Worm (Caenorhabditis elegans) whole organism, mixed stage, embryonic: ENCODE data around the gene C27F2.7.

Experiments used
- M03D4.4 ChIP-seq: sonication (generic microtip); optimal IDR thresholded peaks from 2 replicates; lab custom pipeline; 2017; ENCODE audit warnings: mild to moderate bottlenecking, missing genetic modification characterization, missing compliant biosample characterization
- bed-3 ChIP-seq: fragments of 200-800 bp; sonication (Bioruptor generic); optimal IDR thresholded peaks from 3 replicates; lab custom pipeline; 2018; ENCODE audit warnings: mild to moderate bottlenecking, missing genetic modification characterization, moderate library complexity, missing compliant biosample characterization
- ceh-39 ChIP-seq: fragments of 150-350 bp; optimal IDR thresholded peaks from 2 replicates; lab custom pipeline; 2014; ENCODE audit warnings: missing biosample characterization, missing genetic modification characterization
- ceh-83 ChIP-seq: fragments of 200-800 bp; sonication (Bioruptor generic); optimal IDR thresholded peaks from 2 replicates; lab custom pipeline; 2018; ENCODE audit warnings: mild to moderate bottlenecking, missing genetic modification characterization, missing compliant biosample characterization
- drap-1 ChIP-seq: fragments of 200-800 bp; sonication (Bioruptor generic); optimal IDR thresholded peaks from 3 replicates; lab custom pipeline; 2018; ENCODE audit warnings: mild to moderate bottlenecking, missing genetic modification characterization, missing compliant biosample characterization
- elt-1 ChIP-seq: sonication (generic microtip); optimal IDR thresholded peaks from 2 replicates; lab custom pipeline; 2017; ENCODE audit warnings: missing genetic modification characterization, mild to moderate bottlenecking, missing compliant biosample characterization, antibody characterized with exemption, moderate library complexity, borderline replicate concordance; ENCODE audit not compliant: insufficient read depth
- elt-3 ChIP-seq: fragments of 150-350 bp; optimal IDR thresholded peaks from 2 replicates; lab custom pipeline; 2014; ENCODE audit warnings: missing biosample characterization, missing genetic modification characterization
- flh-1 ChIP-seq: fragments of 200-800 bp; sonication (Bioruptor generic); optimal IDR thresholded peaks from 2 replicates; lab custom pipeline; 2018; ENCODE audit warnings: mild to moderate bottlenecking, missing genetic modification characterization, moderate library complexity, missing compliant biosample characterization
- hlh-1 ChIP-seq: fragments of 150-350 bp; optimal IDR thresholded peaks from 2 replicates; lab custom pipeline; 2014; ENCODE audit warnings: missing biosample characterization, missing genetic modification reagents, missing genetic modification characterization
- lin-13 ChIP-seq: fragments of 150-350 bp; optimal IDR thresholded peaks from 2 replicates; lab custom pipeline; 2014; ENCODE audit warnings: missing biosample characterization, missing genetic modification characterization
- lsy-2 ChIP-seq: fragments of 150-350 bp; optimal IDR thresholded peaks from 2 replicates; lab custom pipeline; 2014; ENCODE audit warnings: missing biosample characterization, missing genetic modification characterization
- mab-5 ChIP-seq: fragments of 150-350 bp; optimal IDR thresholded peaks from 2 replicates; lab custom pipeline; 2014; ENCODE audit warnings: missing biosample characterization, missing genetic modification characterization
- mep-1 ChIP-seq: fragments of 150-350 bp; optimal IDR thresholded peaks from 2 replicates; lab custom pipeline; 2017; ENCODE audit warnings: missing biosample characterization, missing genetic modification reagents, missing genetic modification characterization, inconsistent platforms
- mls-2 ChIP-seq: sonication (generic microtip); optimal IDR thresholded peaks from 2 replicates; lab custom pipeline; 2016; ENCODE audit warnings: mild to moderate bottlenecking, missing genetic modification characterization, moderate library complexity, missing compliant biosample characterization
- nhr-2 ChIP-seq: fragments of 150-350 bp; optimal IDR thresholded peaks from 2 replicates; lab custom pipeline; 2014; ENCODE audit warnings: missing biosample characterization, missing genetic modification characterization
- nhr-237 ChIP-seq: fragments of 150-350 bp; optimal IDR thresholded peaks from 2 replicates; lab custom pipeline; 2014; ENCODE audit warnings: missing biosample characterization, missing genetic modification characterization
- nhr-28 ChIP-seq: fragments of 150-350 bp; optimal IDR thresholded peaks from 2 replicates; lab custom pipeline; 2014; ENCODE audit warnings: missing biosample characterization, missing genetic modification characterization
- nhr-76 ChIP-seq: sonication (generic microtip); optimal IDR thresholded peaks from 2 replicates; lab custom pipeline; 2017; ENCODE audit warnings: missing biosample characterization, missing genetic modification characterization
- snpc-4 ChIP-seq: fragments of 150-350 bp; optimal IDR thresholded peaks from 2 replicates; lab custom pipeline; 2014; ENCODE audit warnings: missing biosample characterization, missing genetic modification characterization
- tbx-8 ChIP-seq: fragments of 200-800 bp; sonication (Bioruptor generic); optimal IDR thresholded peaks from 2 replicates; lab custom pipeline; 2018; ENCODE audit warnings: mild to moderate bottlenecking, missing genetic modification characterization, moderate library complexity, missing compliant biosample characterization
- unc-120 ChIP-seq: sonication (generic microtip); optimal IDR thresholded peaks from 2 replicates; lab custom pipeline; 2017; ENCODE audit warnings: missing genetic modification characterization, missing compliant biosample characterization; ENCODE audit not compliant: poor library complexity, severe bottlenecking
- unc-39 ChIP-seq: fragments of 150-350 bp; optimal IDR thresholded peaks from 2 replicates; lab custom pipeline; 2014; ENCODE audit warnings: missing biosample characterization, missing genetic modification characterization
- unc-62 ChIP-seq: fragments of 150-350 bp; optimal IDR thresholded peaks from 2 replicates; lab custom pipeline; 2014; ENCODE audit warnings: missing biosample characterization, missing genetic modification reagents, missing genetic modification characterization
- zip-8 ChIP-seq: fragments of 150-350 bp; optimal IDR thresholded peaks from 2 replicates; lab custom pipeline; 2014; ENCODE audit warnings: missing biosample characterization, missing genetic modification characterization

The C27F2.7 gene

ce11 chrIII:4947352-4947751, 36.9 kb downstream of the C27F2.7 start (continued):
- TF ChIP-seq lsy-2 (tag; lab: Kevin White, UChicago), result no peak

ce11 chrIII:4944213-4944612, 40.1 kb downstream of the C27F2.7 start, which contains the start of gene ntl-9:
Gene ntl-9 (plus strand): TSS chrIII:4944513.
- no peak for TF ChIP-seq unc-39 (tag; lab: Kevin White, UChicago)
- no peak for TF ChIP-seq ceh-39
- TF ChIP-seq elt-3 (tag; lab: Kevin White, UChicago), result no peak
- TF ChIP-seq mls-2 (tag; lab: Kevin White, UChicago), result no peak
- no peak for TF ChIP-seq unc-62 (GFP tag; lab: Kevin White, UChicago)
- TF ChIP-seq nhr-2 (tag; lab: Kevin White, UChicago), result no peak
- no peak for TF ChIP-seq M03D4.4 (tag; lab: Kevin White, UChicago)
- no peak for TF ChIP-seq nhr-237 (tag; lab: Kevin White, UChicago)
- TF ChIP-seq zip-8, result no peak
- no peak for TF ChIP-seq lin-13

- TF ChIP-seq elt-1 (tag; lab: Kevin White, UChicago) (no peak), nhr-76 (tag; lab: Kevin White, UChicago) (no peak), nhr-2 (tag; lab: Kevin White, UChicago) (no peak), unc-62 (GFP tag; lab: Kevin White, UChicago) (no peak), nhr-28 (tag; lab: Kevin White, UChicago) (no peak), ceh-39 (no peak), mab-5 (tag; lab: Kevin White, UChicago) (no peak), lin-13 (no peak), bed-3 (no peak), M03D4.4 (tag; lab: Kevin White, UChicago) (no peak), zip-8 (no peak), tbx-8 (GFP tag; lab: Kevin White, UChicago) (no peak), snpc-4 (no peak), unc-120 (no peak)
Measured at ce11 chrIII:4939267-4939666, 45.0 kb downstream of the C27F2.7 start, which contains the start of gene rpb-2. Gene rpb-2 (plus strand): TSS chrIII:4939567.

ce11 chrIII:4937022-4937421, 47.3 kb downstream of the C27F2.7 start, which contains the start of gene fsn-1:
Gene fsn-1 (plus strand): TSS chrIII:4937322.
- TF ChIP-seq mab-5 (tag; lab: Kevin White, UChicago) (no peak), bed-3 (no peak), flh-1 (GFP tag; lab: Kevin White, UChicago) (no peak), unc-39 (tag; lab: Kevin White, UChicago) (no peak), drap-1 (no peak)

ce11 chrIII:4934896-4935628, 49.2 kb downstream of the C27F2.7 start, which contains the start of gene mrps-18C:
Gene mrps-18C (plus strand): TSS chrIII:4935578.
- TF ChIP-seq lin-13, result no peak

ce11 chrIII:4932203-4932699, 52.0 kb downstream of the C27F2.7 start, which contains the start of the genes C26E6.12 and eri-9:
Gene C26E6.12 (minus strand): TSS chrIII:4932253.
Gene eri-9 (plus strand): TSS chrIII:4932450.
- TF ChIP-seq flh-1 (GFP tag; lab: Kevin White, UChicago), result no peak
- no peak for TF ChIP-seq unc-120
- no peak for TF ChIP-seq nhr-28 (tag; lab: Kevin White, UChicago)
- TF ChIP-seq unc-62 (GFP tag; lab: Kevin White, UChicago), result no peak
- no peak for TF ChIP-seq hlh-1 (tag; lab: Kevin White, UChicago)
- TF ChIP-seq snpc-4, result no peak
- TF ChIP-seq elt-1 (tag; lab: Kevin White, UChicago), result no peak
- TF ChIP-seq bed-3, result no peak
- TF ChIP-seq mep-1 (tag; lab: Kevin White, UChicago), result no peak
- TF ChIP-seq elt-3 (tag; lab: Kevin White, UChicago), result no peak
- no peak for TF ChIP-seq ceh-83 (GFP tag; lab: Kevin White, UChicago)
